Fruit fly (Drosophila melanogaster): ENCODE data around the gene CG11456.

DNA sequence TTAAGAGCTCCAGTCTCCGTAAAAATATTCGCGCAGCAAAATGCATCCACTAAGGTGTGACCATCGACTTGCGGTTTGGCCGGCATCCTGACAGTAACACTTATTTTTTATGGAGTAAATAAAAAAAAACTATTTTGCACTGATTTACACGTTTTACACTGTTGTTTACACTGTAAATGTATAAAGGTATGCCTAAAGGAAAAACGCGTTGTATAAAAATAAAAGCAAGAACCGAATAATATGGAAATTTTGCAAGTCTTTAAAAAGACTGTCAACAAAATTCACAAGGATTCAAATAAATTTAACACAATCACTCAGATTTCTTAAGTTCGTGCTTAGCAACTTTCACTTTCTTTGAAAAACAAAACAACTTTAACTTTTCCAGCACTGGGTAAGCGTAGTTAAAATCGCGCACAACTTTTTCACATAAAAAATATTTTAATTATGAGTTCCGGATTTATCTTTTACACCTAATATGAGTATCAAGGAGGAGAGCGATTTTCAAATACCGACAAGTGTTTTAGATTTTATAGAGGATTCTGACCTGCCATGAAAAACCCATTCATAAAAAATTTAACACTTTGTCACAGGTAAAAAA, 18.5 kb upstream of the CG11456 start:
- TF ChIP-seq Dll (optimal IDR thresholded peaks at IDR 0.05) (no peak), psq (optimal IDR thresholded peaks at IDR 0.05) (no peak), pan (optimal IDR thresholded peaks at IDR 0.05) (no peak), usp (GFP tag; optimal IDR thresholded peaks at IDR 0.05) (no peak), EcR (GFP tag; optimal IDR thresholded peaks at IDR 0.05) (no peak)
